Worm (Caenorhabditis elegans): Measurements from ENCODE around the gene nhr-90.

DNA sequence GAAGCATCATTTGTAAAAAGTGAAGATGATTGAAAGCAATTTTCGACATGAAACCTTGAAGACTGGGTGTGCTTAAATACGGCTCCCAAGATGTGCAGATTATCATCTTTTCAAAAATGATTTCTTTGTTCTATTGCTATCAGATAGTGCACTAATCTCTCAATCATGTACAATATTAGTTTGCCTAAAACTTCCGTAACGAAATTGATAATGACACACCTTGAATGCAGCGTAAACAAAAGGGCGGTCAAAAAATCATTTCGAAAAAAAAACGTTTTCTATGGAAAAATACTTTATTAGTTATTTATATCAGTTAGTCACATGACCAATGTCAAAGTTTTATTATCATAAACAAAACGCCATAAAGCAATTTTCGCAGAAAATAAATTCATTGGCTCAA lies 12.6 kb downstream of the nhr-90 start, which contains the start of gene F48G7.5:
- TF ChIP-seq dao-5 (tag; optimal IDR thresholded peaks at IDR 0.05), result no peak
- no peak for TF ChIP-seq W03F9.2 (tag; optimal IDR thresholded peaks at IDR 0.05)
- no peak for TF ChIP-seq him-1 (tag; optimal IDR thresholded peaks at IDR 0.05)

Measured in whole organism, L4/young adult.